ENCODE assay signal across 3 worm cellular contexts in the genomic region with DNA sequence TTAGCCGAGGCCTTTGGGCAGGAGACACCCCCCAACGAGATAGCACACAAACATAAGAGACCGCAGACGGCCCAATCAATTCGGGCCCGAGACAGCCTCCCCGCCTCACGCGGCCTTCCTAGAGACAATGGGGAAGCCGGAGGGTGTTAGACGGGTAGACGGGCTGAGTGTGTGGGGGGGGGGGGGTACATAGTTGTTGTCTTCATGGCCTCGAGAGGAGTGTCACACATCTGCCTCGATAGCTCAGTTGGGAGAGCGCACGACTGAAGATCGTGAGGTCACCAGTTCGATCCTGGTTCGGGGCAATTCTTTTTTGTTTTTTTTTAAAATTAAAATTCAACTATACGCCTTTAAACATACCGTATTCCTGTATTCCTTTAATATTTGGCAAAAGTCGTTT.
TF ChIP-seq lines count a peak whose summit lies in the region.

No protein-coding gene starts in this region.

TF ChIP-seq in whole organism, L1 larva, 84 proteins besides CTCF, POLR2A, EP300 and RAD21 (continued from another document and continues in another):
- TF ChIP-seq nhr-71 (tag; optimal IDR thresholded peaks at IDR 0.05; lab: Kevin White, UChicago) (peak; percentile 72), Y116A8C.19 (tag; optimal IDR thresholded peaks at IDR 0.05; lab: Kevin White, UChicago; ENCODE audit: borderline replicate concordance) (no peak), ceh-82 (tag; optimal IDR thresholded peaks at IDR 0.05; lab: Kevin White, UChicago) (peak; percentile 32 to 44 (median 33)), C34B4.2 (tag; optimal IDR thresholded peaks at IDR 0.05; lab: Kevin White, UChicago) (no peak), mef-2 (tag; optimal IDR thresholded peaks at IDR 0.05; lab: Kevin White, UChicago) (no peak), mab-9 (GFP tag; IDR thresholded peaks at IDR 0.05; lab: Robert Waterston, UW) (peak; percentile 63), nhr-19 (GFP tag; conservative IDR thresholded peaks at IDR 0.05; lab: Robert Waterston, UW) (peak; percentile 92), lsy-2 (tag; optimal IDR thresholded peaks at IDR 0.05; lab: Kevin White, UChicago) (peak; percentile 59 to 61), pqm-1 (tag; optimal IDR thresholded peaks at IDR 0.05; lab: Kevin White, UChicago) (no peak), nhr-12 (tag; optimal IDR thresholded peaks at IDR 0.05; lab: Kevin White, UChicago) (no peak), nhr-85 (tag; lab: Kevin White, UChicago) (peak; percentile 83), sox-4 (tag; optimal IDR thresholded peaks at IDR 0.05; lab: Kevin White, UChicago) (no peak), lin-39 (tag; optimal IDR thresholded peaks at IDR 0.05; lab: Kevin White, UChicago) (no peak), hpl-2 (GFP tag; optimal IDR thresholded peaks at IDR 0.05; lab: Kevin White, UChicago) (no peak), snu-23 (GFP tag; optimal IDR thresholded peaks at IDR 0.05; lab: Kevin White, UChicago) (peak; percentile 67), mdl-1 (tag; optimal IDR thresholded peaks at IDR 0.05; lab: Kevin White, UChicago) (peak in 1 of 2 experiments; percentile 53), rnt-1 (tag; optimal IDR thresholded peaks at IDR 0.05; lab: Kevin White, UChicago) (no peak), pax-3 (tag; optimal IDR thresholded peaks at IDR 0.05; lab: Kevin White, UChicago) (peak; percentile 65), unc-86 (tag; optimal IDR thresholded peaks at IDR 0.05; lab: Kevin White, UChicago) (peak; percentile 54), ztf-11 (tag; optimal IDR thresholded peaks at IDR 0.05; lab: Kevin White, UChicago) (peak in 1 of 2 experiments; percentile 43), fkh-10 (GFP tag; optimal IDR thresholded peaks at IDR 0.05; lab: Kevin White, UChicago) (no peak), lin-15B (tag; optimal IDR thresholded peaks at IDR 0.05; lab: Kevin White, UChicago) (no peak), nhr-84 (tag; optimal IDR thresholded peaks at IDR 0.05; lab: Kevin White, UChicago) (no peak), ceh-88 (GFP tag; IDR thresholded peaks at IDR 0.05; lab: Robert Waterston, UW) (no peak), jun-1 (tag; optimal IDR thresholded peaks at IDR 0.05; lab: Kevin White, UChicago) (peak; percentile 39), dsc-1 (tag; optimal IDR thresholded peaks at IDR 0.05; lab: Kevin White, UChicago) (peak; percentile 42), mep-1 (tag; optimal IDR thresholded peaks at IDR 0.05; lab: Kevin White, UChicago) (peak; percentile 50), swsn-7 (tag; optimal IDR thresholded peaks at IDR 0.05; lab: Kevin White, UChicago) (peak; percentile 64), ceh-63 (GFP tag; optimal IDR thresholded peaks at IDR 0.05; lab: Kevin White, UChicago) (no peak), vab-15 (tag; optimal IDR thresholded peaks at IDR 0.05; lab: Kevin White, UChicago) (peak; percentile 28), nhr-20 (tag; optimal IDR thresholded peaks at IDR 0.05; lab: Kevin White, UChicago) (peak; percentile 48), fkh-4 (tag; optimal IDR thresholded peaks at IDR 0.05; lab: Kevin White, UChicago; ENCODE audit: borderline replicate concordance) (peak; percentile 13), unc-98 (GFP tag; IDR thresholded peaks at IDR 0.05; lab: Robert Waterston, UW) (no peak), ceh-8 (GFP tag; optimal IDR thresholded peaks at IDR 0.05; lab: Kevin White, UChicago) (peak; percentile 80), ces-1 (GFP tag; optimal IDR thresholded peaks at IDR 0.05; lab: Kevin White, UChicago) (no peak), xbp-1 (tag; optimal IDR thresholded peaks at IDR 0.05; lab: Kevin White, UChicago) (peak; percentile 26), blmp-1 (tag; optimal IDR thresholded peaks at IDR 0.05; lab: Kevin White, UChicago) (no peak), nhr-47 (tag; optimal IDR thresholded peaks at IDR 0.05; lab: Kevin White, UChicago) (peak; percentile 83), egl-13 (tag; optimal IDR thresholded peaks at IDR 0.05; lab: Kevin White, UChicago) (peak; percentile 29), snpc-4 (tag; optimal IDR thresholded peaks at IDR 0.05; lab: Kevin White, UChicago) (peak; percentile 46), sptf-1 (tag; optimal IDR thresholded peaks at IDR 0.05; lab: Kevin White, UChicago) (no peak), lin-35 (GFP tag; optimal IDR thresholded peaks at IDR 0.05; lab: Kevin White, UChicago) (peak; percentile 35 to 59), lin-14 (GFP tag; optimal IDR thresholded peaks at IDR 0.05; lab: Kevin White, UChicago) (no peak)

TF ChIP-seq in whole organism, L3 larva, 47 proteins besides CTCF, POLR2A, EP300 and RAD21 (continued from another document):
- no peak for TF ChIP-seq R02D3.7 (tag; optimal IDR thresholded peaks at IDR 0.05; lab: Kevin White, UChicago)
- no peak for TF ChIP-seq nhr-76 (tag; optimal IDR thresholded peaks at IDR 0.05; lab: Kevin White, UChicago)
- peak; percentile 87 for TF ChIP-seq lin-39 (tag; optimal IDR thresholded peaks at IDR 0.05; lab: Kevin White, UChicago)
- TF ChIP-seq lsy-12 (tag; optimal IDR thresholded peaks at IDR 0.05; lab: Kevin White, UChicago) = no peak
- TF ChIP-seq mdl-1 (tag; optimal IDR thresholded peaks at IDR 0.05; lab: Kevin White, UChicago) = no peak
- no peak for TF ChIP-seq nhr-43 (tag; optimal IDR thresholded peaks at IDR 0.05; lab: Kevin White, UChicago; ENCODE audit: poor library complexity, severe bottlenecking)
- TF ChIP-seq elt-3 (tag; optimal IDR thresholded peaks at IDR 0.05; lab: Kevin White, UChicago) = no peak
- no peak for TF ChIP-seq pqm-1 (tag; optimal IDR thresholded peaks at IDR 0.05; lab: Kevin White, UChicago)
- no peak for TF ChIP-seq daf-12 (tag; optimal IDR thresholded peaks at IDR 0.05; lab: Kevin White, UChicago)
- no peak for TF ChIP-seq ceh-82 (tag; optimal IDR thresholded peaks at IDR 0.05; lab: Kevin White, UChicago)
- peak; percentile 63 for TF ChIP-seq nfya-1 (tag; optimal IDR thresholded peaks at IDR 0.05; lab: Kevin White, UChicago; ENCODE audit: insufficient read depth)
- no peak for TF ChIP-seq zag-1 (tag; optimal IDR thresholded peaks at IDR 0.05; lab: Kevin White, UChicago)
- no peak for TF ChIP-seq nhr-28 (tag; optimal IDR thresholded peaks at IDR 0.05; lab: Kevin White, UChicago)
- TF ChIP-seq ama-1 (optimal IDR thresholded peaks at IDR 0.05; lab: Kevin White, UChicago) = no peak
- TF ChIP-seq nhr-237 (tag; optimal IDR thresholded peaks at IDR 0.05; lab: Kevin White, UChicago) = no peak
- TF ChIP-seq nhr-12 (tag; optimal IDR thresholded peaks at IDR 0.05; lab: Kevin White, UChicago) = no peak
- TF ChIP-seq tbx-2 (tag; optimal IDR thresholded peaks at IDR 0.05; lab: Kevin White, UChicago) = peak; percentile 20
- no peak for TF ChIP-seq jun-1 (tag; optimal IDR thresholded peaks at IDR 0.05; lab: Kevin White, UChicago)
- TF ChIP-seq skn-1 (tag; optimal IDR thresholded peaks at IDR 0.05; lab: Kevin White, UChicago) = peak; percentile 23
- no peak for TF ChIP-seq fkh-2 (tag; optimal IDR thresholded peaks at IDR 0.05; lab: Kevin White, UChicago)
- no peak for TF ChIP-seq mml-1 (tag; optimal IDR thresholded peaks at IDR 0.05; lab: Kevin White, UChicago)
- peak; percentile 13 for TF ChIP-seq pha-4 (tag; optimal IDR thresholded peaks at IDR 0.05; lab: Kevin White, UChicago)
- peak; percentile 31 for TF ChIP-seq elt-2 (tag; optimal IDR thresholded peaks at IDR 0.05; lab: Kevin White, UChicago)
- no peak for TF ChIP-seq elt-1 (tag; optimal IDR thresholded peaks at IDR 0.05; lab: Kevin White, UChicago)
- TF ChIP-seq ceh-9 (tag; optimal IDR thresholded peaks at IDR 0.05; lab: Kevin White, UChicago) = no peak
- TF ChIP-seq unc-62 (GFP tag; optimal IDR thresholded peaks at IDR 0.05; lab: Kevin White, UChicago) = no peak
- TF ChIP-seq sea-2 (GFP tag; optimal IDR thresholded peaks at IDR 0.05; lab: Kevin White, UChicago) = no peak
- no peak for TF ChIP-seq ztf-11 (tag; optimal IDR thresholded peaks at IDR 0.05; lab: Kevin White, UChicago)

TF ChIP-seq in whole organism, young adult, 124 proteins besides CTCF, POLR2A, EP300 and RAD21 (continued from another document and continues in another):
- TF ChIP-seq bed-2 (GFP tag; IDR thresholded peaks at IDR 0.05; lab: Robert Waterston, UW) = peak; percentile 74; the same call in 1 of the 2 replicates
- TF ChIP-seq snpc-1.1 (tag; optimal IDR thresholded peaks at IDR 0.05; lab: Kevin White, UChicago; ENCODE audit: insufficient read depth) = no peak
- TF ChIP-seq madf-8 (GFP tag; conservative IDR thresholded peaks at IDR 0.05; lab: Robert Waterston, UW) = no peak
- no peak for TF ChIP-seq ztf-6 (GFP tag; IDR thresholded peaks at IDR 0.05; lab: Robert Waterston, UW)
- peak; percentile 80 for TF ChIP-seq attf-3 (GFP tag; conservative IDR thresholded peaks at IDR 0.05; lab: Robert Waterston, UW)
- no peak for TF ChIP-seq F57C9.4 (tag; optimal IDR thresholded peaks at IDR 0.05; lab: Kevin White, UChicago)
- peak; percentile 93 for TF ChIP-seq lin-26 (GFP tag; IDR thresholded peaks at IDR 0.05; lab: Robert Waterston, UW)
- no peak for TF ChIP-seq snpc-3.4 (tag; optimal IDR thresholded peaks at IDR 0.05; lab: Kevin White, UChicago)
- no peak for TF ChIP-seq rec-8 (tag; optimal IDR thresholded peaks at IDR 0.05; lab: Kevin White, UChicago)
- TF ChIP-seq tbp1 (GFP tag; optimal IDR thresholded peaks at IDR 0.05; lab: Kevin White, UChicago) = peak; percentile 97
- peak; percentile 57 for TF ChIP-seq rcor-1 (GFP tag; IDR thresholded peaks at IDR 0.05; lab: Robert Waterston, UW)
- TF ChIP-seq B0019.2 (GFP tag; conservative IDR thresholded peaks at IDR 0.05; lab: Robert Waterston, UW) = 0 out of 2 replicates have a peak, but pooled peaks have one; percentile 48
- no peak for TF ChIP-seq lir-1 (GFP tag; conservative IDR thresholded peaks at IDR 0.05; lab: Robert Waterston, UW)
- peak; percentile 96 for TF ChIP-seq zfh-2 (GFP tag; conservative IDR thresholded peaks at IDR 0.05; lab: Robert Waterston, UW)
- no peak for TF ChIP-seq nhr-120 (GFP tag; IDR thresholded peaks at IDR 0.05; lab: Robert Waterston, UW)
- TF ChIP-seq atf-7 (tag; optimal IDR thresholded peaks at IDR 0.05; lab: Kevin White, UChicago) = peak; percentile 39
- no peak; the same call in none of the 2 replicates for TF ChIP-seq hmg-20 (GFP tag; IDR thresholded peaks at IDR 0.05; lab: Robert Waterston, UW)
- peak; percentile 52 for TF ChIP-seq F23B12.7 (tag; optimal IDR thresholded peaks at IDR 0.05; lab: Kevin White, UChicago; ENCODE audit: insufficient read depth)
- no peak for TF ChIP-seq sdz-38 (tag; optimal IDR thresholded peaks at IDR 0.05; lab: Kevin White, UChicago)
- TF ChIP-seq bed-1 (GFP tag; IDR thresholded peaks at IDR 0.05; lab: Robert Waterston, UW) = 0 out of 2 replicates have a peak, but pooled peaks have one; percentile 44
- TF ChIP-seq let-526 (GFP tag; IDR thresholded peaks at IDR 0.05; lab: Robert Waterston, UW) = no peak
- peak; percentile 56 for TF ChIP-seq fkh-3 (tag; optimal IDR thresholded peaks at IDR 0.05; lab: Kevin White, UChicago)
- no peak for TF ChIP-seq ceh-58 (GFP tag; IDR thresholded peaks at IDR 0.05; lab: Robert Waterston, UW)
- no peak for TF ChIP-seq F55B11.4 (tag; optimal IDR thresholded peaks at IDR 0.05; lab: Kevin White, UChicago; ENCODE audit: borderline replicate concordance, insufficient read depth)
- TF ChIP-seq nhr-179 (tag; optimal IDR thresholded peaks at IDR 0.05; lab: Kevin White, UChicago) = no peak
- peak; percentile 44 for TF ChIP-seq ztf-3 (GFP tag; optimal IDR thresholded peaks at IDR 0.05; lab: Kevin White, UChicago)
- peak; percentile 58 for TF ChIP-seq F49E8.2 (tag; optimal IDR thresholded peaks at IDR 0.05; lab: Kevin White, UChicago; ENCODE audit: insufficient read depth)
- TF ChIP-seq die-1 (tag; optimal IDR thresholded peaks at IDR 0.05; lab: Kevin White, UChicago) = peak; percentile 70
- TF ChIP-seq attf-5 (GFP tag; optimal IDR thresholded peaks at IDR 0.05; lab: Kevin White, UChicago) = peak; percentile 53
- TF ChIP-seq cebp-2 (GFP tag; IDR thresholded peaks at IDR 0.05; lab: Robert Waterston, UW) = no peak
- peak; percentile 86 for TF ChIP-seq Y56A3A.18 (GFP tag; IDR thresholded peaks at IDR 0.05; lab: Robert Waterston, UW)
- peak; percentile 83 for TF ChIP-seq rpc-1 (optimal IDR thresholded peaks at IDR 0.05; lab: Kevin White, UChicago)
- TF ChIP-seq rpc-1 (tag; optimal IDR thresholded peaks at IDR 0.05; lab: Kevin White, UChicago) = peak; percentile 83
- no peak for TF ChIP-seq F37B4.10 (GFP tag; IDR thresholded peaks at IDR 0.05; lab: Robert Waterston, UW)
- peak; percentile 79 for TF ChIP-seq madf-6 (GFP tag; IDR thresholded peaks at IDR 0.05; lab: Robert Waterston, UW)
- peak in 1 of 3 experiments; percentile 20 for TF ChIP-seq lin-35 (GFP tag; optimal IDR thresholded peaks at IDR 0.05; lab: Kevin White, UChicago)
- peak; percentile 33 for TF ChIP-seq ztf-22 (GFP tag; optimal IDR thresholded peaks at IDR 0.05; lab: Kevin White, UChicago)
- no peak for TF ChIP-seq F57A8.1 (GFP tag; optimal IDR thresholded peaks at IDR 0.05; lab: Kevin White, UChicago)
- TF ChIP-seq unc-130 (GFP tag; optimal IDR thresholded peaks at IDR 0.05; lab: Kevin White, UChicago) = no peak
- no peak for TF ChIP-seq tbx-9 (tag; optimal IDR thresholded peaks at IDR 0.05; lab: Kevin White, UChicago; ENCODE audit: borderline replicate concordance)
- TF ChIP-seq madf-3 (GFP tag; IDR thresholded peaks at IDR 0.05; lab: Robert Waterston, UW) = no peak; the same call in 1 of the 2 replicates
- TF ChIP-seq ets-4 (GFP tag; optimal IDR thresholded peaks at IDR 0.05; lab: Kevin White, UChicago) = no peak
- 0 out of 2 replicates have a peak, but pooled peaks have one; percentile 63 for TF ChIP-seq C17E4.6 (GFP tag; IDR thresholded peaks at IDR 0.05; lab: Robert Waterston, UW)
- peak; percentile 59; the same call in 1 of the 2 replicates for TF ChIP-seq egl-44 (GFP tag; IDR thresholded peaks at IDR 0.05; lab: Robert Waterston, UW)
- TF ChIP-seq Y67H2A.10 (GFP tag; conservative IDR thresholded peaks at IDR 0.05; lab: Robert Waterston, UW) = peak; percentile 41; the same call in 1 of the 2 replicates
- 0 out of 2 replicates have a peak, but pooled peaks have one; percentile 55 for TF ChIP-seq ceh-40 (GFP tag; IDR thresholded peaks at IDR 0.05; lab: Robert Waterston, UW)
- TF ChIP-seq ceh-91 (GFP tag; IDR thresholded peaks at IDR 0.05; lab: Robert Waterston, UW) = 0 out of 2 replicates have a peak, but pooled peaks have one; percentile 31
- TF ChIP-seq hrde-1 (tag; optimal IDR thresholded peaks at IDR 0.05; lab: Kevin White, UChicago; ENCODE audit: borderline replicate concordance) = no peak
- peak; percentile 68 for TF ChIP-seq attf-6 (GFP tag; IDR thresholded peaks at IDR 0.05; lab: Robert Waterston, UW)
- peak; percentile 76; the same call in 1 of the 2 replicates for TF ChIP-seq ztf-25 (GFP tag; IDR thresholded peaks at IDR 0.05; lab: Robert Waterston, UW)
- no peak for TF ChIP-seq lag-1 (GFP tag; IDR thresholded peaks at IDR 0.05; lab: Robert Waterston, UW)
- peak; percentile 6 for TF ChIP-seq somi-1 (GFP tag; optimal IDR thresholded peaks at IDR 0.05; lab: Kevin White, UChicago)
- no peak for TF ChIP-seq lsy-27 (tag; optimal IDR thresholded peaks at IDR 0.05; lab: Kevin White, UChicago; ENCODE audit: borderline replicate concordance, insufficient read depth)
- no peak for TF ChIP-seq Y95B8A.8 (GFP tag; IDR thresholded peaks at IDR 0.05; lab: Robert Waterston, UW)
- TF ChIP-seq chd-7 (tag; optimal IDR thresholded peaks at IDR 0.05; lab: Kevin White, UChicago) = no peak
- peak; percentile 29 for TF ChIP-seq F33H1.4 (GFP tag; IDR thresholded peaks at IDR 0.05; lab: Robert Waterston, UW)
- TF ChIP-seq ztf-18 (tag; optimal IDR thresholded peaks at IDR 0.05; lab: Kevin White, UChicago) = peak; percentile 69
- peak; percentile 51 for TF ChIP-seq zim-3 (tag; optimal IDR thresholded peaks at IDR 0.05; lab: Kevin White, UChicago)
- TF ChIP-seq snpc-4 (GFP tag; optimal IDR thresholded peaks at IDR 0.05; lab: Kevin White, UChicago) = peak; percentile 45
- TF ChIP-seq snpc-4 (tag; optimal IDR thresholded peaks at IDR 0.05; lab: Kevin White, UChicago) = peak in 3 of 4 experiments; percentile 13 to 59 (median 23)
- TF ChIP-seq dpff-1 (tag; optimal IDR thresholded peaks at IDR 0.05; lab: Kevin White, UChicago) = no peak
- peak; percentile 23 for TF ChIP-seq ceh-79 (tag; optimal IDR thresholded peaks at IDR 0.05; lab: Kevin White, UChicago)
- TF ChIP-seq lin-40 (tag; optimal IDR thresholded peaks at IDR 0.05; lab: Kevin White, UChicago) = peak; percentile 58
- no peak for TF ChIP-seq akir-1 (GFP tag; optimal IDR thresholded peaks at IDR 0.05; lab: Kevin White, UChicago)
